Worm (Caenorhabditis elegans) whole organism, L3 larva: ENCODE measurements around the gene fbxc-23.

ENCODE experiments used
- ZK546.5 ChIP-seq: sonication (generic microtip); optimal IDR thresholded peaks from 2 replicates; lab custom pipeline; 2017; ENCODE audit warnings: missing biosample characterization, missing genetic modification characterization
- ceh-28 ChIP-seq: fragments of 150-350 bp; optimal IDR thresholded peaks from 2 replicates; lab custom pipeline; 2014; ENCODE audit warnings: missing biosample characterization, missing genetic modification reagents, missing genetic modification characterization
- lin-39 ChIP-seq: fragments of 150-350 bp; optimal IDR thresholded peaks from 2 replicates; lab custom pipeline; 2018; ENCODE audit warnings: missing biosample characterization, missing genetic modification reagents, missing genetic modification characterization
- mdl-1 ChIP-seq: fragments of 150-350 bp; optimal IDR thresholded peaks from 2 replicates; lab custom pipeline; 2014; ENCODE audit warnings: missing biosample characterization, missing genetic modification characterization
- nhr-28 ChIP-seq: fragments of 150-350 bp; optimal IDR thresholded peaks from 2 replicates; lab custom pipeline; 2014; ENCODE audit warnings: missing biosample characterization, missing genetic modification characterization
- nhr-76 ChIP-seq: fragments of 150-350 bp; sonication (generic microtip); optimal IDR thresholded peaks from 5 replicates; lab custom pipeline; 2014; ENCODE audit warnings: missing biosample characterization, missing genetic modification characterization
- tbx-2 ChIP-seq: sonication (generic microtip); optimal IDR thresholded peaks from 2 replicates; lab custom pipeline; 2016; ENCODE audit warnings: mild to moderate bottlenecking, missing genetic modification characterization, missing compliant biosample characterization
- unc-39 ChIP-seq: sonication (generic microtip); optimal IDR thresholded peaks from 4 replicates; lab custom pipeline; 2017; ENCODE audit warnings: missing biosample characterization, missing genetic modification characterization
- ztf-4 ChIP-seq: fragments of 150-350 bp; optimal IDR thresholded peaks from 2 replicates; lab custom pipeline; 2014; ENCODE audit warnings: missing biosample characterization, missing genetic modification characterization

DNA sequence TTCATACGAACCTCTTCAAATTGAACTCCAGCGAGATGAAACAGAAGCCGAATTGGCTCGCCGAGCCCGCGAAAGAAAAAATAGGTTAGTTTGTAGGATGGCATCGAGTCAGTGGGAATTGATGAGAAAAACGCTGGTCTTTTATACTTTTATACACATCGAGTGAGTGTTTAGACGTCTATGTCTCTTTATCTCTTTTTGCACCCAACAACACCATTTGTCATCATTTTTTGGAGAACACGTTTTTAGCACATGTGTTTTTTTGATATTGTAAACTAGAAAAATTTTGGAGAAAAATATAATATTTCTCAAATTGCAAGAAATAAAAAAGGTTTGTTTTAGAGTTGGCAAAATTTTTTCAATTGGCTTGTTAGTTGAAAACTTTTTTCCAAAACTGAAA lies 28.0 kb upstream of the fbxc-23 start, which contains the start of gene gst-16:
- TF ChIP-seq mdl-1 (tag; lab: Kevin White, UChicago) (no peak), ceh-28 (tag; lab: Kevin White, UChicago) (no peak), ztf-4 (tag; lab: Kevin White, UChicago) (no peak), nhr-76 (no peak), ZK546.5 (tag; lab: Kevin White, UChicago) (no peak), lin-39 (tag; lab: Kevin White, UChicago) (no peak), unc-39 (tag; lab: Kevin White, UChicago) (no peak), nhr-28 (tag; lab: Kevin White, UChicago) (no peak), tbx-2 (tag; lab: Kevin White, UChicago) (no peak)
